Worm (Caenorhabditis elegans) whole organism, mixed stage, embryonic: ENCODE results near the gene gpa-13.

Source experiments
- elt-3 ChIP-seq: fragments of 150-350 bp; optimal IDR thresholded peaks from 2 replicates; lab custom pipeline; 2014; ENCODE audit warnings: missing biosample characterization, missing genetic modification characterization
- hlh-1 ChIP-seq: fragments of 150-350 bp; optimal IDR thresholded peaks from 2 replicates; lab custom pipeline; 2014; ENCODE audit warnings: missing biosample characterization, missing genetic modification reagents, missing genetic modification characterization
- lin-13 ChIP-seq: fragments of 150-350 bp; optimal IDR thresholded peaks from 2 replicates; lab custom pipeline; 2014; ENCODE audit warnings: missing biosample characterization, missing genetic modification characterization
- nhr-12 ChIP-seq: fragments of 150-350 bp; optimal IDR thresholded peaks from 2 replicates; lab custom pipeline; 2014; ENCODE audit warnings: missing biosample characterization, missing genetic modification characterization
- nhr-237 ChIP-seq: fragments of 150-350 bp; optimal IDR thresholded peaks from 2 replicates; lab custom pipeline; 2014; ENCODE audit warnings: missing biosample characterization, missing genetic modification characterization
- sptf-1 ChIP-seq: sonication (generic microtip); optimal IDR thresholded peaks from 2 replicates; lab custom pipeline; 2017; ENCODE audit warnings: mild to moderate bottlenecking, missing genetic modification characterization, moderate library complexity, missing compliant biosample characterization
- unc-62 ChIP-seq: fragments of 150-350 bp; optimal IDR thresholded peaks from 2 replicates; lab custom pipeline; 2014; ENCODE audit warnings: missing biosample characterization, missing genetic modification reagents, missing genetic modification characterization

DNA sequence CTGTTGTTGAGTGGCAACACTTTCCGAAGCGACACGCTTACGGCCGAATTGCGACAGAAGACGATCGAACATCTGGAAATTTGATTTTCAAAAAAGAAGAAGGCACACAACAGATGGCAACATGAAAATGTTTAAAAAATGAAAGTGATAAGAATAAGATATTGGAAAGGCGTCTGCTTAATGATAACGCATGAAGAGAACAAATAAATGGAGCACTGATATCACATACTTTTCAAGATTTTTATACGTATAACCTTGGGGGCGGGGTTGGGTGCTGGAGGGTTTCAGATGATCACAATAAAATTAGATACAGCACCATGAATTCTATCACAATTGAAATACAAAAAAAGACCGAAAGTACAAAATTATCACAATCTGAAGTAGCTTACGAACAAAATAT is 9.8 kb downstream of the gpa-13 start, which contains the start of gene C15C8.7:
- TF ChIP-seq nhr-237 (no peak), unc-62 (no peak), sptf-1 (tag; lab: Kevin White, UChicago) (no peak), nhr-12 (tag; lab: Kevin White, UChicago) (no peak), lin-13 (tag; lab: Kevin White, UChicago) (no peak), elt-3 (no peak), hlh-1 (tag; lab: Kevin White, UChicago) (no peak)
